Worm (Caenorhabditis elegans): ENCODE data around the gene cpl-1.

The cpl-1 gene

ce11 chrV:16595140-16595791 lies at the start of gene cpl-1:
cpl-1 (minus strand) TSS chrV:16595346.
- TF ChIP-seq nhr-80 (tag; optimal IDR thresholded peaks at IDR 0.05) (peak; percentile 74), let-607 (tag; optimal IDR thresholded peaks at IDR 0.05) (peak in 1 of 2 experiments; percentile 30), ama-1 (optimal IDR thresholded peaks at IDR 0.05) (peak; percentile 63), ama-1 (GFP tag; optimal IDR thresholded peaks at IDR 0.05) (no peak), attf-5 (GFP tag; optimal IDR thresholded peaks at IDR 0.05) (peak; percentile 3), lsl-1 (GFP tag; optimal IDR thresholded peaks at IDR 0.05) (no peak), F23B12.7 (tag; optimal IDR thresholded peaks at IDR 0.05; ENCODE audit: insufficient read depth) (no peak), nfyb-1 (GFP tag; IDR thresholded peaks at IDR 0.05) (0 out of 2 replicates have a peak, but pooled peaks have one; percentile 36), dox-1 (GFP tag; IDR thresholded peaks at IDR 0.05) (no peak), lin-40 (tag; optimal IDR thresholded peaks at IDR 0.05) (no peak), rcor-1 (GFP tag; IDR thresholded peaks at IDR 0.05) (no peak), sdz-38 (tag; optimal IDR thresholded peaks at IDR 0.05) (peak; percentile 47), hlh-26 (GFP tag; conservative IDR thresholded peaks at IDR 0.05) (no peak), Y53G8AR.9 (GFP tag; conservative IDR thresholded peaks at IDR 0.05) (0 out of 2 replicates have a peak, but pooled peaks have one; percentile 11), lin-54 (GFP tag; optimal IDR thresholded peaks at IDR 0.05) (peak; percentile 39), snpc-4 (GFP tag; optimal IDR thresholded peaks at IDR 0.05) (no peak), snpc-4 (tag; optimal IDR thresholded peaks at IDR 0.05) (peak in 2 of 4 experiments; percentile 11 to 35), efl-1 (GFP tag; optimal IDR thresholded peaks at IDR 0.05) (no peak), B0336.3 (GFP tag; IDR thresholded peaks at IDR 0.05) (peak; percentile 42; the same call in 1 of the 2 replicates), F52B5.7 (tag; optimal IDR thresholded peaks at IDR 0.05) (peak; percentile 2), B0261.1 (tag; optimal IDR thresholded peaks at IDR 0.05) (no peak), somi-1 (GFP tag; optimal IDR thresholded peaks at IDR 0.05) (peak; percentile 33), K12H6.12 (tag; optimal IDR thresholded peaks at IDR 0.05) (peak; percentile 22), cebp-1 (GFP tag; IDR thresholded peaks at IDR 0.05) (no peak), cebp-1 (tag; optimal IDR thresholded peaks at IDR 0.05) (peak; percentile 32), zfh-2 (GFP tag; conservative IDR thresholded peaks at IDR 0.05) (peak; percentile 69), tbp1 (GFP tag; optimal IDR thresholded peaks at IDR 0.05) (peak; percentile 28), pbrm-1 (GFP tag; IDR thresholded peaks at IDR 0.05) (0 out of 2 replicates have a peak, but pooled peaks have one; percentile 30), xnd-1 (tag; optimal IDR thresholded peaks at IDR 0.05) (no peak), madf-10 (tag; optimal IDR thresholded peaks at IDR 0.05) (peak; percentile 29)

- no peak for TF ChIP-seq ztf-6 (GFP tag; IDR thresholded peaks at IDR 0.05)
- no peak for TF ChIP-seq unc-130 (GFP tag; optimal IDR thresholded peaks at IDR 0.05)
- TF ChIP-seq ceh-27 (GFP tag; optimal IDR thresholded peaks at IDR 0.05): no peak
- no peak for TF ChIP-seq let-607 (tag; optimal IDR thresholded peaks at IDR 0.05)
- TF ChIP-seq lin-26 (GFP tag; IDR thresholded peaks at IDR 0.05): no peak
- TF ChIP-seq madf-10 (tag; optimal IDR thresholded peaks at IDR 0.05): no peak
- TF ChIP-seq madf-8 (GFP tag; conservative IDR thresholded peaks at IDR 0.05): no peak
- no peak for TF ChIP-seq tlf-1 (GFP tag; optimal IDR thresholded peaks at IDR 0.05)
- no peak for TF ChIP-seq dpl-1 (GFP tag; optimal IDR thresholded peaks at IDR 0.05)
- TF ChIP-seq nfyb-1 (GFP tag; IDR thresholded peaks at IDR 0.05): no peak
- TF ChIP-seq lin-40 (tag; optimal IDR thresholded peaks at IDR 0.05): no peak
- no peak for TF ChIP-seq nfya-2 (GFP tag; IDR thresholded peaks at IDR 0.05)
- no peak for TF ChIP-seq let-526 (GFP tag; IDR thresholded peaks at IDR 0.05)
- TF ChIP-seq C17E4.6 (GFP tag; IDR thresholded peaks at IDR 0.05): no peak
- no peak for TF ChIP-seq C06A6.2 (GFP tag; conservative IDR thresholded peaks at IDR 0.05)
- no peak for TF ChIP-seq lsy-27 (tag; optimal IDR thresholded peaks at IDR 0.05; ENCODE audit: borderline replicate concordance, insufficient read depth)
- TF ChIP-seq nfya-1 (tag; optimal IDR thresholded peaks at IDR 0.05; ENCODE audit: borderline replicate concordance, insufficient read depth): no peak
- TF ChIP-seq attf-5 (GFP tag; optimal IDR thresholded peaks at IDR 0.05): no peak
Measured at ce11 chrV:16643558-16643957, 48.4 kb upstream of the cpl-1 start, which contains the start of gene srw-77. srw-77 (minus strand) TSS chrV:16643658.

Measured in whole organism, young adult.